Worm (Caenorhabditis elegans): ENCODE data around the gene nas-38.

Gene nas-38

DNA sequence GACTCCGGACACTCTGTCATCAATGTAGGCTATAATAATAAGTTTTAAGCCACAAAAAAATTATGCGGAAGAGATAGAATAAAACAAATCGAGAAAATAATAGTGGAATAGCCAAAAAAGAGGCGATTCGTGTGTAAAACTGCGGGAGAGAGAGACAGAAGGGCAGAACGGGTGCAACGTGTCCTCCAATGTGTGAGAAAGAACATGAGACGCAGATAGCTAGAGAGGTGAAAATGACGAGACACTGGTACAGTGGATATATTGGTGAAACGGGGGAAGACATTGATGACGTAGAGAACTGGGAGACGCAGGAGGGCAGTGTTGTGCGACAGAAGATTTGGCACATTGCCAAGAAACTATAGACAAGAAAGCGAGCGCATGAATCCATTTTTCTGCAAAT, 22.2 kb upstream of the nas-38 start, which contains the start of gene F28C10.3:
Gene F28C10.3 (minus strand): TSS at position 101 of the 400 bp plus-strand sequence.
- peak; percentile 68 for TF ChIP-seq cog-1 (tag; optimal IDR thresholded peaks at IDR 0.05)
- 0 out of 2 replicates have a peak, but pooled peaks have one; percentile 36 for TF ChIP-seq ztf-23 (GFP tag; IDR thresholded peaks at IDR 0.05)
- TF ChIP-seq med-1 (GFP tag; optimal IDR thresholded peaks at IDR 0.05; ENCODE audit: insufficient read depth): no peak

DNA sequence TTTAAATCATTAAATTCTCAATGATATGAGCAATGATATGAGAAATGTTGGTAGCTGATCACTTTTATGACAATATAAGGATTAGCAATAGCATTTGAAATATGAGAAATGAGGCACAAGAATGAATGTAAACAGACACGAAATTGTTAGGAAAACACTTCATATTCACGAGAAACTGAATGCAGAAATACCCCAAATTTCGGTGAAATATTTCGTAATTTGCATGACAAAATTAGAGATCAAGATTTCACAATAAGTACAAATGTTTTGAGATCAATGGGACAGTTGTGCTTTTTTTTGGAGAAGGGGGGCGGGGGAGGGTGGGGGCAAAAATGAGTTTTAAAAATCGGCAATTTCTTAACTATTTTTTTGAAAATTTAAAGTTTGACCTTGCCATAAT, 21.6 kb upstream of the nas-38 start:
- TF ChIP-seq cog-1 (tag; optimal IDR thresholded peaks at IDR 0.05) (no peak), T22C8.4 (GFP tag; IDR thresholded peaks at IDR 0.05) (no peak), ztf-29 (GFP tag; IDR thresholded peaks at IDR 0.05) (no peak), flt-1 (GFP tag; IDR thresholded peaks at IDR 0.05) (no peak), tab-1 (GFP tag; IDR thresholded peaks at IDR 0.05) (no peak), ref-1 (GFP tag; conservative IDR thresholded peaks at IDR 0.05) (no peak), ztf-23 (GFP tag; IDR thresholded peaks at IDR 0.05) (no peak), klf-2 (GFP tag; conservative IDR thresholded peaks at IDR 0.05) (no peak), med-1 (GFP tag; optimal IDR thresholded peaks at IDR 0.05; ENCODE audit: insufficient read depth) (no peak)

DNA sequence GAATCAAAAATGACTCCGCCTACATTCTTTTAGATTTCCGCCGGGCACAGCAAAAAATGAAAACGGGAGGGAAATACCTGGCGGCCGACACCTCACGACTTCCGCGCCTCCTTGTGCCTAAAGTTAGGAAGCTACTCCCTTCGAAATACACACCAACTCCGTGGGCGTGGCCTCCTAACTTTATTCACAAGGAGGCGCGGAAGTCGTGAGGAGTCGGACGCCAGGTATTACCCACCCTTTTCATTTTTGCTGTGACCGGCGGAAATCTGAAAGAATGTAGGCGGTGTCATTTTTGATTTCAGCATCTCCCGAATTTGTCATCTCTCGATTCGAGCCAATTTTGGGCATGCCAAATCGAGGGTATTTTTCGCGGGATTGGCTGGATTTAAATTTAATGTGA, 19.9 kb upstream of the nas-38 start:
- TF ChIP-seq med-1 (GFP tag; optimal IDR thresholded peaks at IDR 0.05; ENCODE audit: insufficient read depth): no peak
- no peak for TF ChIP-seq flt-1 (GFP tag; IDR thresholded peaks at IDR 0.05)
- no peak for TF ChIP-seq cog-1 (tag; optimal IDR thresholded peaks at IDR 0.05)
- no peak for TF ChIP-seq ref-1 (GFP tag; conservative IDR thresholded peaks at IDR 0.05)
- TF ChIP-seq tab-1 (GFP tag; IDR thresholded peaks at IDR 0.05): no peak
- no peak for TF ChIP-seq ztf-29 (GFP tag; IDR thresholded peaks at IDR 0.05)
- no peak for TF ChIP-seq ztf-23 (GFP tag; IDR thresholded peaks at IDR 0.05)
- TF ChIP-seq klf-2 (GFP tag; conservative IDR thresholded peaks at IDR 0.05): no peak
- no peak for TF ChIP-seq T22C8.4 (GFP tag; IDR thresholded peaks at IDR 0.05)

- TF ChIP-seq ref-1 (GFP tag; conservative IDR thresholded peaks at IDR 0.05): no peak
- no peak for TF ChIP-seq klf-2 (GFP tag; conservative IDR thresholded peaks at IDR 0.05)
- TF ChIP-seq cog-1 (tag; optimal IDR thresholded peaks at IDR 0.05): no peak
- TF ChIP-seq ztf-29 (GFP tag; IDR thresholded peaks at IDR 0.05): no peak
- TF ChIP-seq flt-1 (GFP tag; IDR thresholded peaks at IDR 0.05): no peak
- TF ChIP-seq ztf-23 (GFP tag; IDR thresholded peaks at IDR 0.05): no peak
- TF ChIP-seq med-1 (GFP tag; optimal IDR thresholded peaks at IDR 0.05; ENCODE audit: insufficient read depth): no peak
- TF ChIP-seq tab-1 (GFP tag; IDR thresholded peaks at IDR 0.05): no peak
- no peak for TF ChIP-seq T22C8.4 (GFP tag; IDR thresholded peaks at IDR 0.05)
Observed at ce11 chrX:542807-543206, 15.2 kb upstream of the nas-38 start, which contains the start of gene F28C10.1. TSS of gene F28C10.1 (plus strand) at chrX:543107.

- TF ChIP-seq ref-1 (GFP tag; conservative IDR thresholded peaks at IDR 0.05) (no peak), ztf-29 (GFP tag; IDR thresholded peaks at IDR 0.05) (no peak), ztf-23 (GFP tag; IDR thresholded peaks at IDR 0.05) (no peak), tab-1 (GFP tag; IDR thresholded peaks at IDR 0.05) (no peak), flt-1 (GFP tag; IDR thresholded peaks at IDR 0.05) (no peak), cog-1 (tag; optimal IDR thresholded peaks at IDR 0.05) (no peak), T22C8.4 (GFP tag; IDR thresholded peaks at IDR 0.05) (no peak), klf-2 (GFP tag; conservative IDR thresholded peaks at IDR 0.05) (no peak), med-1 (GFP tag; optimal IDR thresholded peaks at IDR 0.05; ENCODE audit: insufficient read depth) (no peak)
Observed at ce11 chrX:551175-551729, 6.7 kb upstream of the nas-38 start, which contains the start of gene F57C12.2. TSS of gene F57C12.2 (minus strand) at chrX:551392.

- TF ChIP-seq ztf-23 (GFP tag; IDR thresholded peaks at IDR 0.05) (no peak), ref-1 (GFP tag; conservative IDR thresholded peaks at IDR 0.05) (no peak), med-1 (GFP tag; optimal IDR thresholded peaks at IDR 0.05; ENCODE audit: insufficient read depth) (no peak), klf-2 (GFP tag; conservative IDR thresholded peaks at IDR 0.05) (no peak), ztf-29 (GFP tag; IDR thresholded peaks at IDR 0.05) (no peak), cog-1 (tag; optimal IDR thresholded peaks at IDR 0.05) (no peak), tab-1 (GFP tag; IDR thresholded peaks at IDR 0.05) (no peak)
Observed at ce11 chrX:553420-553819, 4.5 kb upstream of the nas-38 start.

DNA sequence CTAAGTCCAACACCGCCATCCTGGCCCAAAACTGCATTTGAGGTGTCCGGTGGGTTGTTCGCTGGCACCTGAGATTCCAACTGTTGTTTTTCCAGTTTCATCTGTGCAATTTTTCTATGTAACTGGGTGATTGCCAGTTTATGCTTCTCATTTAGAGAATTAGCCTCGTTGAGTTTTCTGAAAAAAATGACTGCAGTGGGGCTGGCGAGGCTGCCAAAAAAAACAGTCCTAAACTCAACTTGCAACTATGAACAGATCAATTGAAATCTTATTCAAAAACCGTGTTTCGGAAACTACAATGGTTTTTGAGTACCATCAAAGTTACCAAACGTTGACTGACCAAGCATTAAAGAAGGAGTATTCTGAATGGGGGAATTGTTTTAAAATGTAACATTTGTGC, 4.1 kb upstream of the nas-38 start, which contains the start of gene F57C12.6:
Gene F57C12.6 (minus strand): TSS at position 101 of the 400 bp plus-strand sequence.
- TF ChIP-seq ref-1 (GFP tag; conservative IDR thresholded peaks at IDR 0.05): no peak

DNA sequence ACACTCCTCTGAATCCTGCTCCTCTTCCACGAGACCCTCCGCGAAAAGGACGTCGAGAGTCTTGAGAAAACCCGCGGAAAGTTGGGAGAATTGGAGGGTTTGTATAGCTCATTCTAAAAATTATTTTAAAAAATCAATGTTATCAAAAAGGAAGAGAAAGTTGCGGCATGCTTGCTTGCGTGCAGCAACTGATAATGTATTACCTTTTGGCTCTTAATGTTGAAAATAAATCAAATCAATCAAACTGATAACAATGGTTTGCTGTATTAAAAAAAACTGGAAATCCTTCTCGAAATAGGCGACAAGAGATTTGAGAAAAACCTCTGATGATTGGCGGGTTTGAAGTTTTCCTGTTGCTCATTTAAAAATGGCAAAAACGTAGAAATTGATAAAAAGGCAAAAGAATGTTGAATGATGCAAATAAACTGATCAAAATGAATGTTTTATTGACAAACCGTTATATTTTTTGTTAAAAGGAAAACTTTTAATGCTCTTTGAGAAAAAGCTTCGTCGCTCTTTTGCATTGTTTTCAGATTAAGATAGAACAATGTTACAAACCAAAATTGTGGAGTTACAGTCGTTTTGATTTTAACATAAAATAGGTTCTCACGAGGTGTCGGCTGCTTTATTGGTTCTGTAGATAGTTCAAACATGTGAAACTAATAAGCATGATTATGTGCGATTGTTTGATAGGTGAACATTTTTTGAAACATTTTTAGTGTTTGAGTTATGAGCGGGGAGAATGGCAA, 2.7 kb upstream of the nas-38 start:
- TF ChIP-seq cog-1 (tag; optimal IDR thresholded peaks at IDR 0.05): no peak
- TF ChIP-seq tab-1 (GFP tag; IDR thresholded peaks at IDR 0.05): no peak
- no peak for TF ChIP-seq ztf-29 (GFP tag; IDR thresholded peaks at IDR 0.05)
- TF ChIP-seq T22C8.4 (GFP tag; IDR thresholded peaks at IDR 0.05): no peak
- TF ChIP-seq klf-2 (GFP tag; conservative IDR thresholded peaks at IDR 0.05): no peak
- TF ChIP-seq flt-1 (GFP tag; IDR thresholded peaks at IDR 0.05): no peak

- TF ChIP-seq med-1 (GFP tag; optimal IDR thresholded peaks at IDR 0.05; ENCODE audit: insufficient read depth) (no peak), cog-1 (tag; optimal IDR thresholded peaks at IDR 0.05) (no peak), tab-1 (GFP tag; IDR thresholded peaks at IDR 0.05) (no peak), flt-1 (GFP tag; IDR thresholded peaks at IDR 0.05) (no peak)
Observed at ce11 chrX:557195-557594, 762 bp upstream of the nas-38 start, which contains the start of gene hlh-19. TSS of gene hlh-19 (minus strand) at chrX:557295.

DNA sequence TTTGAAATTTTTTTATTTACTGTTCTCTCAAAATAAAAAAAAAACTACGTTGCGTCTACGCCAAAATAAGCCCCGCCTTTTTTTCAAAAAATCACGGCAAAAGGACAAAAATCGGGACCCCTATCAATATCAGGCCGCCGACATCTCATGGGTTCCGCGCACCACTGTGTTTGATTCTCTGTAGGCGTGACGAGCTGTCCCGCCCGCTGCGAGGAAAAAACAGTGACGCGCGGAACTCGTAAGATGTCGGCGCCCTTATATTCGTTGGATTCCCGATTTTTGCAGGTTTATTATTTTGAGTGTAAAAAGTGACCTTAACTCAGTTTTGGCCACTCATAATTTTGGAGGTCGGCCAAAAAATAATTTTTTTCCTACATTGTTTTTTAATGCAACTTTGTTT, 13.4 kb downstream of the nas-38 start:
- no peak for TF ChIP-seq med-1 (GFP tag; optimal IDR thresholded peaks at IDR 0.05; ENCODE audit: insufficient read depth)
- TF ChIP-seq ztf-23 (GFP tag; IDR thresholded peaks at IDR 0.05): no peak
- TF ChIP-seq ref-1 (GFP tag; conservative IDR thresholded peaks at IDR 0.05): no peak
- TF ChIP-seq tab-1 (GFP tag; IDR thresholded peaks at IDR 0.05): no peak

Measured in whole organism, midembryonic.